Fruit fly (Drosophila melanogaster) whole organism, embryonic: ENCODE data around the gene CG34260.

Source experiments
- Bdp1 ChIP-seq: fragments of 200-800 bp; sonication (Bioruptor generic); optimal IDR thresholded peaks from 3 replicates; lab custom pipeline; 2016; ENCODE audit warnings: missing biosample characterization, missing genetic modification characterization
- CG10366 ChIP-seq: fragments of 200-800 bp; sonication (Bioruptor generic); IDR thresholded peaks from 2 replicates; pipeline ENCODE4 v1.3.6; 2022; ENCODE audit warnings: missing biosample characterization, missing genetic modification characterization
- CG13287 ChIP-seq: fragments of 200-800 bp; sonication (Bioruptor generic); IDR thresholded peaks from 2 replicates; pipeline ENCODE4 v1.3.6; 2022; ENCODE audit warnings: missing biosample characterization, missing genetic modification characterization; ENCODE audit not compliant: partially characterized antibody
- CG13894 ChIP-seq: fragments of 200-800 bp; sonication (Bioruptor generic); optimal IDR thresholded peaks from 3 replicates; lab custom pipeline; 2018; ENCODE audit warnings: missing biosample characterization, mild to moderate bottlenecking, missing genetic modification characterization, moderate library complexity
- CG14050 ChIP-seq: fragments of 200-800 bp; sonication (Bioruptor generic); IDR thresholded peaks from 3 replicates; pipeline ENCODE4 v1.3.6; 2022; ENCODE audit warnings: missing biosample characterization, missing genetic modification characterization
- CG14710 ChIP-seq: fragments of 200-800 bp; sonication (Bioruptor generic); optimal IDR thresholded peaks from 3 replicates; lab custom pipeline; 2019; ENCODE audit warnings: missing biosample characterization, mild to moderate bottlenecking, missing genetic modification characterization, moderate library complexity
- CG1529 ChIP-seq: fragments of 200-800 bp; sonication (Bioruptor generic); optimal IDR thresholded peaks from 3 replicates; lab custom pipeline; 2018; ENCODE audit warnings: missing biosample characterization, missing genetic modification characterization
- CG17361 ChIP-seq: fragments of 200-800 bp; sonication (Bioruptor generic); IDR thresholded peaks from 3 replicates; pipeline ENCODE4 v1.3.6; 2022; ENCODE audit warnings: missing biosample characterization, missing genetic modification characterization
- CG17612 ChIP-seq: fragments of 200-800 bp; sonication (Bioruptor generic); IDR thresholded peaks from 2 replicates; pipeline ENCODE4 v1.3.6; 2022; ENCODE audit warnings: missing biosample characterization, missing genetic modification characterization
- CG18476 ChIP-seq: fragments of 200-800 bp; sonication (Bioruptor generic); optimal IDR thresholded peaks from 2 replicates; lab custom pipeline; 2016; ENCODE audit warnings: missing biosample characterization, mild to moderate bottlenecking, missing genetic modification characterization
- CG2712 ChIP-seq: fragments of 200-800 bp; optimal IDR thresholded peaks from 3 replicates; lab custom pipeline; 2019; ENCODE audit warnings: missing biosample characterization, mild to moderate bottlenecking, missing genetic modification characterization, moderate library complexity
- CG30431 ChIP-seq: fragments of 200-800 bp; sonication (Bioruptor generic); optimal IDR thresholded peaks from 2 replicates; lab custom pipeline; 2017; ENCODE audit warnings: missing biosample characterization, missing genetic modification characterization
- CG31441 ChIP-seq: fragments of 200-800 bp; sonication (Bioruptor generic); IDR thresholded peaks from 2 replicates; pipeline ENCODE4 v1.3.6; 2022; ENCODE audit warnings: missing biosample characterization, missing genetic modification characterization
- CG32772 ChIP-seq: fragments of 200-800 bp; sonication (Bioruptor generic); IDR thresholded peaks from 2 replicates; pipeline ENCODE4 v1.3.6; 2022; ENCODE audit warnings: missing biosample characterization, missing genetic modification characterization
- CG4424 ChIP-seq: fragments of 200-800 bp; sonication (Bioruptor generic); optimal IDR thresholded peaks from 3 replicates; lab custom pipeline; 2016; ENCODE audit warnings: missing biosample characterization, missing genetic modification characterization
- CG9609 ChIP-seq: fragments of 200-800 bp; sonication (Bioruptor generic); optimal IDR thresholded peaks from 3 replicates; lab custom pipeline; 2016; ENCODE audit warnings: missing biosample characterization, missing genetic modification characterization
- Dek ChIP-seq: fragments of 200-800 bp; sonication (Bioruptor generic); optimal IDR thresholded peaks from 3 replicates; lab custom pipeline; 2019; ENCODE audit warnings: missing biosample characterization, mild to moderate bottlenecking, missing genetic modification characterization, moderate library complexity
- Drgx ChIP-seq: fragments of 200-800 bp; sonication (Bioruptor generic); IDR thresholded peaks from 2 replicates; pipeline ENCODE4 v1.3.6; 2022; ENCODE audit warnings: missing biosample characterization, missing genetic modification characterization
- HHEX ChIP-seq: fragments of 200-800 bp; sonication (Bioruptor generic); optimal IDR thresholded peaks from 3 replicates; lab custom pipeline; 2017; ENCODE audit warnings: missing biosample characterization, mild to moderate bottlenecking, missing genetic modification characterization, missing genetic modification reagents
- HLH54F ChIP-seq: fragments of 200-800 bp; sonication (Bioruptor generic); optimal IDR thresholded peaks from 3 replicates; lab custom pipeline; 2016; ENCODE audit warnings: missing biosample characterization, missing genetic modification characterization
- Hand ChIP-seq: fragments of 200-800 bp; sonication (Bioruptor generic); optimal IDR thresholded peaks from 2 replicates; lab custom pipeline; 2017; ENCODE audit warnings: mild to moderate bottlenecking, missing biosample characterization, missing genetic modification reagents, missing genetic modification characterization
- Hmr ChIP-seq: fragments of 200-800 bp; sonication (Bioruptor generic); optimal IDR thresholded peaks from 3 replicates; lab custom pipeline; 2017; ENCODE audit warnings: mild to moderate bottlenecking, missing biosample characterization, missing genetic modification reagents, missing genetic modification characterization
- Kr ChIP-seq: fragments of 200-800 bp; sonication (Bioruptor generic); optimal IDR thresholded peaks from 2 replicates; lab custom pipeline; 2017; ENCODE audit warnings: missing biosample characterization, mild to moderate bottlenecking, missing genetic modification characterization
- Nf-YC ChIP-seq: fragments of 200-800 bp; optimal IDR thresholded peaks from 3 replicates; lab custom pipeline; 2019; ENCODE audit warnings: missing biosample characterization, mild to moderate bottlenecking, missing genetic modification characterization, moderate library complexity
- Rfx ChIP-seq: fragments of 200-800 bp; sonication (Bioruptor generic); IDR thresholded peaks from 2 replicates; pipeline ENCODE4 v1.3.6; 2022; ENCODE audit warnings: missing biosample characterization, missing genetic modification characterization
- Sox102F ChIP-seq: fragments of 200-800 bp; sonication (Bioruptor generic); optimal IDR thresholded peaks from 2 replicates; lab custom pipeline; 2018; ENCODE audit warnings: missing biosample characterization, mild to moderate bottlenecking, missing genetic modification characterization, moderate library complexity
- Stat92E ChIP-seq, 3 experiments: fragments of >200 bp in 2 of 3; fragments of 200-800 bp in 1 of 3; sonication (Bioruptor generic) in 1 of 3; optimal IDR thresholded peaks; 2 replicates each; lab custom pipeline; 2017 to 2019; ENCODE audit warnings: missing biosample characterization in 3 of 3, missing genetic modification characterization in 3 of 3, mild to moderate bottlenecking in 1 of 3, moderate library complexity in 1 of 3
- Taf1 ChIP-seq: fragments of 200-800 bp; sonication (Bioruptor generic); IDR thresholded peaks from 2 replicates; pipeline ENCODE4 v1.3.6; 2022; ENCODE audit warnings: missing biosample characterization, missing genetic modification characterization
- Xrp1 ChIP-seq: fragments of 200-800 bp; sonication (Bioruptor generic); IDR thresholded peaks from 2 replicates; pipeline ENCODE4 v1.3.6; 2022; ENCODE audit warnings: missing biosample characterization, missing genetic modification characterization
- amos ChIP-seq: fragments of 200-800 bp; sonication (Bioruptor generic); IDR thresholded peaks from 2 replicates; pipeline ENCODE4 v1.3.6; 2022; ENCODE audit warnings: missing biosample characterization, missing genetic modification characterization; ENCODE audit not compliant: partially characterized antibody
- bcd ChIP-seq: fragments of 200-800 bp; sonication (Bioruptor generic); optimal IDR thresholded peaks from 2 replicates; lab custom pipeline; 2017; ENCODE audit warnings: missing biosample characterization, mild to moderate bottlenecking, missing genetic modification characterization
- chn ChIP-seq: fragments of 200-800 bp; sonication (Bioruptor generic); optimal IDR thresholded peaks from 2 replicates; lab custom pipeline; 2016; ENCODE audit warnings: missing biosample characterization, missing genetic modification characterization
- ci ChIP-seq: fragments of 200-800 bp; sonication (Bioruptor generic); IDR thresholded peaks from 3 replicates; pipeline ENCODE4 v1.3.6; 2022; ENCODE audit warnings: missing biosample characterization, missing genetic modification characterization
- croc ChIP-seq: fragments of 200-800 bp; sonication (Bioruptor generic); conservative IDR thresholded peaks from 3 replicates; pipeline ENCODE4 v1.3.6; 2022; ENCODE audit warnings: missing biosample characterization, missing genetic modification characterization
- dan ChIP-seq: fragments of 200-800 bp; sonication (Bioruptor generic); IDR thresholded peaks from 2 replicates; pipeline ENCODE4 v1.3.6; 2022; ENCODE audit warnings: missing biosample characterization, missing genetic modification characterization
- dati ChIP-seq: fragments of 200-800 bp; sonication (Bioruptor generic); IDR thresholded peaks from 2 replicates; pipeline ENCODE4 v1.3.6; 2022; ENCODE audit warnings: missing biosample characterization, missing genetic modification characterization
- dm ChIP-seq: fragments of 200-800 bp; sonication (Bioruptor generic); optimal IDR thresholded peaks from 3 replicates; lab custom pipeline; 2016; ENCODE audit warnings: missing biosample characterization, missing genetic modification characterization
- dmrt11E ChIP-seq: fragments of 200-800 bp; sonication (Bioruptor generic); optimal IDR thresholded peaks from 3 replicates; lab custom pipeline; 2018; ENCODE audit warnings: missing biosample characterization, mild to moderate bottlenecking, missing genetic modification characterization, moderate library complexity
- emc ChIP-seq: fragments of 200-800 bp; sonication (Bioruptor generic); optimal IDR thresholded peaks from 2 replicates; lab custom pipeline; 2016; ENCODE audit warnings: missing biosample characterization, missing genetic modification characterization
- fd64A ChIP-seq: fragments of 200-800 bp; sonication (Bioruptor generic); optimal IDR thresholded peaks from 3 replicates; lab custom pipeline; 2018; ENCODE audit warnings: missing biosample characterization, mild to moderate bottlenecking, missing genetic modification characterization
- fd96Cb ChIP-seq: fragments of 200-800 bp; sonication (Bioruptor generic); optimal IDR thresholded peaks from 2 replicates; lab custom pipeline; 2018; ENCODE audit warnings: missing biosample characterization, mild to moderate bottlenecking, missing genetic modification characterization, moderate library complexity
- gce ChIP-seq: fragments of 200-800 bp; sonication (Bioruptor generic); IDR thresholded peaks from 3 replicates; pipeline ENCODE4 v1.3.6; 2022; ENCODE audit warnings: missing biosample characterization, missing genetic modification characterization
- gem ChIP-seq: fragments of 200-800 bp; sonication (Bioruptor generic); optimal IDR thresholded peaks from 2 replicates; lab custom pipeline; 2019; ENCODE audit warnings: missing biosample characterization, mild to moderate bottlenecking, missing genetic modification characterization, moderate library complexity
- grau ChIP-seq: fragments of 200-800 bp; optimal IDR thresholded peaks from 3 replicates; lab custom pipeline; 2019; ENCODE audit warnings: missing biosample characterization, mild to moderate bottlenecking, missing genetic modification characterization, moderate library complexity
- hkb ChIP-seq, 2 experiments: fragments of 200-800 bp in 1 of 2; fragments of >200 bp in 1 of 2; sonication (Bioruptor generic) in 1 of 2; IDR thresholded peaks in 1 of 2; optimal IDR thresholded peaks in 1 of 2; 2 replicates each; pipeline versions ENCODE4 v1.3.6 to Lab custom; 2017 to 2022; ENCODE audit warnings: missing biosample characterization in 1 of 2, missing genetic modification characterization in 1 of 2
- inv ChIP-seq: fragments of 200-800 bp; sonication (Bioruptor generic); IDR thresholded peaks from 2 replicates; pipeline ENCODE4 v1.3.6; 2022; ENCODE audit warnings: missing biosample characterization, missing genetic modification characterization; ENCODE audit not compliant: partially characterized antibody
- nmo ChIP-seq: fragments of 200-800 bp; sonication (Bioruptor generic); optimal IDR thresholded peaks from 2 replicates; lab custom pipeline; 2018; ENCODE audit warnings: missing biosample characterization, mild to moderate bottlenecking, missing genetic modification characterization, moderate library complexity
- pnt ChIP-seq: fragments of 200-800 bp; sonication (Bioruptor generic); optimal IDR thresholded peaks from 3 replicates; lab custom pipeline; 2016; ENCODE audit warnings: missing biosample characterization, missing genetic modification characterization
- pum ChIP-seq: fragments of 200-800 bp; sonication (Bioruptor generic); optimal IDR thresholded peaks from 2 replicates; lab custom pipeline; 2016; ENCODE audit warnings: missing biosample characterization, missing genetic modification characterization
- shn ChIP-seq: fragments of 200-800 bp; sonication (Bioruptor generic); optimal IDR thresholded peaks from 3 replicates; lab custom pipeline; 2016; ENCODE audit warnings: missing biosample characterization, missing genetic modification characterization
- zfh1 ChIP-seq: fragments of 200-800 bp; sonication (Bioruptor generic); IDR thresholded peaks from 3 replicates; pipeline ENCODE4 v1.3.6; 2022; ENCODE audit warnings: missing biosample characterization, missing genetic modification characterization

Gene CG34260

dm6 chr3L:20700660-20701059 is 13.2 kb upstream of the CG34260 start (continued):
- TF ChIP-seq Stat92E (GFP tag; optimal IDR thresholded peaks at IDR 0.05; lab: Kevin White, UChicago) (no peak), CG14710 (tag; lab: Kevin White, UChicago) (peak; percentile 39), HHEX (no peak), Rfx (GFP tag; lab: Robert Waterston, UW) (no peak), inv (GFP tag; lab: Robert Waterston, UW) (no peak), dm (GFP tag; lab: Kevin White, UChicago) (no peak), Taf1 (GFP tag; lab: Robert Waterston, UW) (no peak), CG13287 (GFP tag; lab: Robert Waterston, UW) (no peak), pnt (GFP tag; lab: Kevin White, UChicago) (no peak), shn (no peak), zfh1 (0 out of 3 replicates have a peak, but pooled peaks have one; percentile 34), CG31441 (GFP tag; lab: Robert Waterston, UW) (peak; percentile 42; the same call in 1 of the 2 replicates), gem (peak; percentile 35), amos (GFP tag; lab: Robert Waterston, UW) (no peak), emc (GFP tag; lab: Kevin White, UChicago) (no peak), Bdp1 (no peak), Kr (GFP tag; lab: Kevin White, UChicago) (no peak), CG17612 (GFP tag; lab: Robert Waterston, UW) (no peak), Nf-YC (no peak), CG10366 (GFP tag; lab: Robert Waterston, UW) (no peak), CG9609 (GFP tag; lab: Kevin White, UChicago) (no peak), CG2712 (tag; lab: Kevin White, UChicago) (peak; percentile 45), Sox102F (GFP tag; lab: Kevin White, UChicago) (peak; percentile 15), Hand (GFP tag; lab: Kevin White, UChicago) (no peak), dati (GFP tag; lab: Robert Waterston, UW) (no peak), chn (GFP tag; lab: Kevin White, UChicago) (no peak), bcd (GFP tag; lab: Kevin White, UChicago) (no peak), grau (tag; lab: Kevin White, UChicago) (no peak), CG14050 (GFP tag; lab: Robert Waterston, UW) (no peak), Drgx (GFP tag; lab: Robert Waterston, UW) (no peak), Xrp1 (GFP tag; lab: Robert Waterston, UW) (peak; percentile 52), CG32772 (no peak), dan (GFP tag; lab: Robert Waterston, UW) (no peak), HLH54F (GFP tag; lab: Kevin White, UChicago) (no peak), Hmr (GFP tag; lab: Kevin White, UChicago) (no peak), ci (GFP tag; lab: Robert Waterston, UW) (0 out of 3 replicates have a peak, but pooled peaks have one; percentile 31), croc (GFP tag; lab: Robert Waterston, UW) (no peak; the same call in 1 of the 3 replicates), nmo (GFP tag; lab: Kevin White, UChicago) (peak; percentile 5), CG4424 (GFP tag; lab: Kevin White, UChicago) (peak; percentile 6), Dek (tag; lab: Kevin White, UChicago) (no peak), hkb (optimal IDR thresholded peaks at IDR 0.05; lab: Kevin White, UChicago) (no peak), hkb (GFP tag; IDR thresholded peaks at IDR 0.05; lab: Robert Waterston, UW) (no peak), CG13894 (tag; lab: Kevin White, UChicago) (no peak), CG17361 (0 out of 3 replicates have a peak, but pooled peaks have one; percentile 11), CG30431 (no peak), fd96Cb (tag; lab: Kevin White, UChicago) (peak; percentile 43), gce (GFP tag; lab: Robert Waterston, UW) (no peak), CG1529 (GFP tag; lab: Kevin White, UChicago) (no peak), pum (no peak), CG18476 (GFP tag; lab: Kevin White, UChicago) (no peak), dmrt11E (tag; lab: Kevin White, UChicago) (peak; percentile 35), fd64A (GFP tag; lab: Kevin White, UChicago) (no peak)
